Worm (Caenorhabditis elegans) whole organism, midembryonic: ENCODE data around the gene ttr-54.

Experiments used
- T22C8.4 ChIP-seq: fragments of 200-800 bp; sonication (Bioruptor generic); IDR thresholded peaks from 2 replicates; pipeline ENCODE4 v1.3.6; 2022; ENCODE audit warnings: missing genetic modification characterization, missing compliant biosample characterization
- cog-1 ChIP-seq: sonication (generic microtip); optimal IDR thresholded peaks from 2 replicates; lab custom pipeline; 2016; ENCODE audit warnings: missing genetic modification characterization, missing compliant biosample characterization
- flt-1 ChIP-seq: fragments of 200-800 bp; sonication (Bioruptor generic); IDR thresholded peaks from 2 replicates; pipeline ENCODE4 v1.3.6; 2022; ENCODE audit warnings: missing genetic modification characterization, missing compliant biosample characterization
- klf-2 ChIP-seq: fragments of 200-800 bp; sonication (Bioruptor generic); conservative IDR thresholded peaks from 2 replicates; pipeline ENCODE4 v1.3.6; 2022; ENCODE audit warnings: missing genetic modification reagents, missing genetic modification characterization, missing compliant biosample characterization
- med-1 ChIP-seq: sonication (generic microtip); optimal IDR thresholded peaks from 2 replicates; lab custom pipeline; 2017; ENCODE audit warnings: missing genetic modification characterization, mild to moderate bottlenecking, missing compliant biosample characterization, antibody characterized with exemption, missing genetic modification reagents; ENCODE audit not compliant: insufficient read depth
- ref-1 ChIP-seq: fragments of 200-800 bp; sonication (Bioruptor generic); conservative IDR thresholded peaks from 2 replicates; pipeline ENCODE4 v1.3.6; 2022; ENCODE audit warnings: missing genetic modification reagents, missing genetic modification characterization, missing compliant biosample characterization
- tab-1 ChIP-seq: fragments of 200-800 bp; sonication (Bioruptor generic); IDR thresholded peaks from 2 replicates; pipeline ENCODE4 v1.3.6; 2022; ENCODE audit warnings: missing genetic modification characterization, missing compliant biosample characterization
- ztf-23 ChIP-seq: fragments of 200-800 bp; sonication (Bioruptor generic); IDR thresholded peaks from 2 replicates; pipeline ENCODE4 v1.3.6; 2022; ENCODE audit warnings: missing genetic modification reagents, missing genetic modification characterization, missing compliant biosample characterization
- ztf-29 ChIP-seq: fragments of 200-800 bp; sonication (Bioruptor generic); IDR thresholded peaks from 2 replicates; pipeline ENCODE4 v1.3.6; 2022; ENCODE audit warnings: missing genetic modification reagents, missing genetic modification characterization, missing compliant biosample characterization

ttr-54 gene

DNA sequence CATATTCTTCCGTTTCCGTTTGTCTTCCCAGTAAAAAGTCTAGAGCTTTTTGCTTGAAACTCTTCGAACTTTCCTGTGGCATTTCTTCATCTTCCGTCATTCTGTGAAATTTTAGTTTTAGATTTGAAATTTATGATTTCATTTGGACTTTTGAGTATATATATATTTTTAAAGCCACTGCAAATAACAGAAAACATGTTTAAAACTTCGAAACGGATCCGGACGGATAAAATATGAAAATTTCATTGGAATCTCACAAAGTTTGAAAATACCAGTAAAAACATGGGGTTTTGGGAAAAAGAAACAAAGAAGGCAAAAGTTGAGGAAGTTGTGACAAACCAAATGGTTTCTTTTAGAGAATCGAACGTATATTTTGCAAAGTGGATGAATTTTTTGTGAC is 6.6 kb upstream of the ttr-54 start, which contains the start of gene pigs-1:
Gene pigs-1 (minus strand): TSS at position 101 of the 400 bp plus-strand sequence.
- TF ChIP-seq cog-1 (tag; lab: Kevin White, UChicago), result no peak
- TF ChIP-seq ztf-23 (GFP tag; lab: Robert Waterston, UW), result no peak
- no peak for TF ChIP-seq T22C8.4 (GFP tag; lab: Robert Waterston, UW)
- no peak for TF ChIP-seq flt-1 (GFP tag; lab: Robert Waterston, UW)
- no peak for TF ChIP-seq tab-1
- TF ChIP-seq klf-2 (GFP tag; lab: Robert Waterston, UW), result no peak
- TF ChIP-seq ztf-29 (GFP tag; lab: Robert Waterston, UW), result no peak
- no peak for TF ChIP-seq ref-1 (GFP tag; lab: Robert Waterston, UW)
- no peak for TF ChIP-seq med-1 (GFP tag; lab: Kevin White, UChicago)

DNA sequence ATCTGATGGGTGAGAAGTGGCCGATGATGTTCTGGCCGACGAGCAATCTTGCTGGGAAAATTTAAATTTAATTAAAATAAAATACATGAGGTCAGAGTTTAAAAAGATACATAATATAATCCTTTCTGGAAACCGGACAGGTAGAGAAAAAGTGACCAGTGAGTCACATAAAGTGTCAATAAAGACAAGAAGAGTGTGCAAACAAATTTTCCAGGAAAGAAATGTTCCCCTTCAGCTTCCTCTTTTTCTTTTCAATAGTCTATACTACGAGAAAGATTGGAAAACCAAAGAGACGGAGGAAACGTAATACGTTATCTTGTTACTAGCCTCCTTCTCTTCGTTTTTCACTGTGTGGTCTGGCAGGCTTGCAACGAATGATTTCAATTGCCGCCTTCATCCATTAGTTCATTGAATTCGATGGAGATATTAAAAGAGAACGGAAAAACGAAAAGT is 5.0 kb upstream of the ttr-54 start, which contains the start of gene tsp-12:
Gene tsp-12 (minus strand): TSS at position 51 of the 453 bp plus-strand sequence.
- no peak for TF ChIP-seq T22C8.4 (GFP tag; lab: Robert Waterston, UW)
- no peak for TF ChIP-seq cog-1 (tag; lab: Kevin White, UChicago)
- no peak for TF ChIP-seq flt-1 (GFP tag; lab: Robert Waterston, UW)
- TF ChIP-seq tab-1, result no peak
- TF ChIP-seq med-1 (GFP tag; lab: Kevin White, UChicago), result no peak
- TF ChIP-seq ref-1 (GFP tag; lab: Robert Waterston, UW), result no peak
- TF ChIP-seq klf-2 (GFP tag; lab: Robert Waterston, UW), result no peak
- TF ChIP-seq ztf-29 (GFP tag; lab: Robert Waterston, UW), result no peak
- no peak for TF ChIP-seq ztf-23 (GFP tag; lab: Robert Waterston, UW)

DNA sequence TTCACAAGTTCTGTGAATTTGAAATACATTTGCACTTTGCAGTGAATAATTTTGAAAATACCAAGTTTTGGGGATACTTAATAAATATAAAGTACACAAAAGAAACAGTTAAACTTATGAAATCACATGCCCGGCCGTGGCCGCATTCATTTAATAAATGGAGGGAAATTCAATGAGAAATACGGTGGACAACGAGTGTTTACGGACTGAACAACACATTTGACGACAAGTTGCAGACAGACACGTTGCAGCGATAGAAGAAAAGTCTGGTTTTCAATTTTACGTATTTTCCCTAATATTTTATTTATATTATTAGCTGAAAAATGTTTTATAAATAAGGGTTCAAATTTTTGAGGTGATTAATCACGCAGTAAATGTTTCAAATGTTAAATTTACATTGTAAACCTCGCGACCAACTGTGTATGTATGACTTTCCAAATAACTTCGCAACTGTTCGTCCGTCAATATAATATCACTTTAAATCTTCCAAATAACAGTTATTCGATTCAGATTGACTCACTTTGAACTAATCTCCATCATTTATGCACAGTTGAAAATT is 4.1 kb upstream of the ttr-54 start, which contains the start of gene copg-1:
Gene copg-1 (plus strand): TSS at position 509 of the 559 bp plus-strand sequence.
- TF ChIP-seq tab-1 (no peak), ref-1 (GFP tag; lab: Robert Waterston, UW) (no peak), med-1 (GFP tag; lab: Kevin White, UChicago) (no peak), ztf-23 (GFP tag; lab: Robert Waterston, UW) (no peak)

DNA sequence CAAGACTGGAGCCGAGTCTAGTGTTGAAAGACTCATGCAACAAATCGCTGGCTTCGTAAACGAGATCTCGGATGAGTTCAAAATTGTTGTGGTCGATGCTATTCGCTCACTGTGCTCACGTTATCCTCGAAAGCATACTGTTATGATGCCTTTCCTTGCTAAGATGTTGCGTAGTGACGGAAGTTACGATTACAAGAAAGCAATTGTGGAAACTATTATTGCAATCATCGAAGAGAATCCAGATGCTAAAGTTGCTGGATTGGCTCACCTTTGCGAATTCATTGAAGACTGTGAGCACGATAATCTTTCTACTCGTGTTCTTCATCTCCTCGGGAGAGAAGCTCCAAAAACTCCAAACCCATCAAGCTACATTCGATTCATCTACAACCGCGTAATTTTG is 2.1 kb upstream of the ttr-54 start:
- TF ChIP-seq ref-1 (GFP tag; lab: Robert Waterston, UW) (no peak), ztf-29 (GFP tag; lab: Robert Waterston, UW) (no peak), med-1 (GFP tag; lab: Kevin White, UChicago) (no peak), T22C8.4 (GFP tag; lab: Robert Waterston, UW) (no peak), ztf-23 (GFP tag; lab: Robert Waterston, UW) (no peak), cog-1 (tag; lab: Kevin White, UChicago) (no peak), klf-2 (GFP tag; lab: Robert Waterston, UW) (no peak), tab-1 (no peak)

DNA sequence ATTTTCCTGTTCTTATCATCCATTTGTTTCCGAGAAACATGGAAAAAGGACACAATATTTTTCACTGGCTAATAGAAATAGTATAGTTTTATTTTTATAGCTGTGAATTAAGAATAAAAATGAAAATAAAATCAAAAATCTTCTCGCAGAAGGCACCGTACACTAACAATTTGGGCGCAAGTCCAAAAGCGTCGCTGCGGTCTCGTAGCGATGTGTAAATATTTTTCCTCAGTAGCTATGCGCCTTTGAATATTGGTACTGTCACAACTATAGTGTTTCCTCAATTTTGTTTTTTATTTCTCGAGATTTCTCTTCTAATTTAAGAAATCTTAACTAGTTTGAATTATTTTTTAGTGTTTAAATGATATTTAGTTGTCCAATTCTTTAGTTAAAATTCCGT is 1.5 kb downstream of the ttr-54 start:
- no peak for TF ChIP-seq flt-1 (GFP tag; lab: Robert Waterston, UW)
- TF ChIP-seq ztf-23 (GFP tag; lab: Robert Waterston, UW), result no peak
- TF ChIP-seq cog-1 (tag; lab: Kevin White, UChicago), result no peak
- no peak for TF ChIP-seq ztf-29 (GFP tag; lab: Robert Waterston, UW)
- no peak for TF ChIP-seq klf-2 (GFP tag; lab: Robert Waterston, UW)
- no peak for TF ChIP-seq ref-1 (GFP tag; lab: Robert Waterston, UW)
- TF ChIP-seq tab-1, result no peak
- TF ChIP-seq med-1 (GFP tag; lab: Kevin White, UChicago), result no peak
- no peak for TF ChIP-seq T22C8.4 (GFP tag; lab: Robert Waterston, UW)

DNA sequence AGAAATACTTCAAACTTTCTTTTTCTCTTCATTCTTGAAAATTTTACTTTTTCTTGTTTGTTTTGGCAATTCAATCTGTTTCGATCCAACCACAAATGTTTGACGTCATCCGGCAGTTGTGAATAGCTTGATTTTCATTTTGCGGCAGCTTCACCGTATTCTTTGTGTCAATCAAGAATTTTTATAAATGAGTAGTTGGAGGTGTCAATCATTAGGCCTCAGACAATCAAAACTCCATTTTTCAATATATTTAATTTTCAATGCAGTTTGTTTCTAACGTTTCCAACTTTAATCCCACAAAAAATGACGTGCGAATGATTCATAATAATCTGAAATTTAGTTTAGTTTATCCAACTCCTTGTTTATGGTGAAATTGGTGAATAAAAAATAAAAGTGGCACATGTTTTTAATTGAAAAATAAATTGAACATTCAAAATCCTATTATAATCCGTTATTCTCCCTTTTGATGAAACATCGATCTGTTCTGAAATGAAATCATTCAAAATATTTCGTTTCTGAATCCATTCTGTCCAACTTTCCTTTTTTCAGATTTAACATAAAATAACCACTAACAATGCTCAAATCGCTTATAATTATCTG is 2.0 kb downstream of the ttr-54 start, which contains the start of gene ttr-53:
Gene ttr-53 (plus strand): TSS at position 550 of the 600 bp plus-strand sequence.
- no peak for TF ChIP-seq klf-2 (GFP tag; lab: Robert Waterston, UW)
- no peak for TF ChIP-seq ref-1 (GFP tag; lab: Robert Waterston, UW)
- no peak for TF ChIP-seq med-1 (GFP tag; lab: Kevin White, UChicago)

DNA sequence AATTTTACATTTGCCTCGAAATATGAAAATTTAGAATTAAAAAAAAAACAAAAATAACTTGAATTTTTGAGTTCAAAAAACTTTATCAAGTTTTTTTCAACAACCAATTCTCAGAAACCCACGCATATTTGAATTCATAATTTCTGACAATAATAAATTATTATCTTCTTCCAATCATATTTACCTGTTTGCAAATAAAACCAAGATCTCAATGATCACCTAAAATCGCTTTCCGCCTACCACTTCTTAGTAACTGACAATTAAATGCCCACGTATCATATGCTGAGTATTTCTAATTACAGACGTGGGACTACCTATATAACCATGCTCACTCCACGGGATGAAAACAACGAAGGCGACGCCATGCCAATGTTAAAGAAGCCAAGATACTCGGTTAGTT is 6.1 kb downstream of the ttr-54 start, which contains the start of gene pps-1:
Gene pps-1 (plus strand): TSS at position 301 of the 400 bp plus-strand sequence.
- TF ChIP-seq T22C8.4 (GFP tag; lab: Robert Waterston, UW) (no peak), ztf-23 (GFP tag; lab: Robert Waterston, UW) (no peak), cog-1 (tag; lab: Kevin White, UChicago) (no peak), med-1 (GFP tag; lab: Kevin White, UChicago) (no peak), flt-1 (GFP tag; lab: Robert Waterston, UW) (no peak), klf-2 (GFP tag; lab: Robert Waterston, UW) (no peak), ref-1 (GFP tag; lab: Robert Waterston, UW) (no peak), ztf-29 (GFP tag; lab: Robert Waterston, UW) (no peak), tab-1 (no peak)

DNA sequence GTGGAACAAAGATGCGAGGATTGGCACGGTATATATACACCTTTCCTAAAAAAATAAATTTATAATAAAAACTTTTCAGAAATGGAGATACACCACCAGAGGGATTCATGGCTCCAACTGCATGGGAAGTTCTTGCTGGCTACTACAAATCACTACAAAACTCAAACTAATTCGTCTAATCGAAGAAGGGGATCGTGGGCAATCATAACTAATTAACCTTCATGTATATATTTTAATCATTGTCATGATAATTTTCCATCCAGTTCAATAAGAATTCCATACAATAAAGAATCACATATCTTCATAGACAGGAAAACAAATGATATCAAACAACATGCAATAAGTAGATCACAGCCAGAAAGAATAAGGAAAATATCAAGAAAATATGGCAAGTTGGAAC is 8.5 kb downstream of the ttr-54 start:
- TF ChIP-seq med-1 (GFP tag; lab: Kevin White, UChicago) (no peak), flt-1 (GFP tag; lab: Robert Waterston, UW) (0 out of 2 replicates have a peak, but pooled peaks have one; percentile 12), ztf-23 (GFP tag; lab: Robert Waterston, UW) (no peak), T22C8.4 (GFP tag; lab: Robert Waterston, UW) (no peak), tab-1 (no peak), ref-1 (GFP tag; lab: Robert Waterston, UW) (no peak)

DNA sequence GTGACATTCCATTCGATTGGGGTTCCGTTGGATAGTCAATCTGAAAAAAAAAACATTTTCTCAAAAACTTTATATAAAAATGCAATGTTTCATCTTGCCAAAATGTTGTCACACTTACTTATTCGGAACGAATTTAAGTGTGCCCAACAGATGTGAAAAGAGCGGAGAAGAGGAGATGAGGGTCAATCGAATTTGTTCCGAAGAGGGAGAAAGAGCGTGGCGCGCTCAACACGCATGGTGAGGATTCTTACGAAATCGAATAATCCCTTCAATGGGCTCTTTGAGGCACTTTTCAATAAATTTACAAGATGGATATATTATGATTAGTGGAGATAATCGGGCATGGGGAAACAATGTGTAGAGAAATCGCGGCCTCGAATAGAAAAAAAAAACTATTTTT is 15.2 kb downstream of the ttr-54 start:
- TF ChIP-seq klf-2 (GFP tag; lab: Robert Waterston, UW) (no peak), cog-1 (tag; lab: Kevin White, UChicago) (no peak), ref-1 (GFP tag; lab: Robert Waterston, UW) (no peak), tab-1 (no peak)
